Worm (Caenorhabditis elegans) whole organism, late embryonic: ENCODE data around the gene thn-4.

Experiments used
- F13H6.1 ChIP-seq: sonication (generic microtip); optimal IDR thresholded peaks from 2 replicates; lab custom pipeline; 2016; ENCODE audit warnings: missing genetic modification characterization, missing compliant biosample characterization
- nhr-11 ChIP-seq: fragments of 150-350 bp; optimal IDR thresholded peaks from 2 replicates; lab custom pipeline; 2014; ENCODE audit warnings: missing biosample characterization, missing genetic modification characterization
- ref-2 ChIP-seq: sonication (generic microtip); optimal IDR thresholded peaks from 2 replicates; lab custom pipeline; 2016; ENCODE audit warnings: missing genetic modification characterization, missing compliant biosample characterization
- sox-4 ChIP-seq: sonication (generic microtip); optimal IDR thresholded peaks from 2 replicates; lab custom pipeline; 2017; ENCODE audit warnings: mild to moderate bottlenecking, missing genetic modification characterization, inconsistent platforms, missing compliant biosample characterization
- ttx-3 ChIP-seq: sonication (generic microtip); optimal IDR thresholded peaks from 2 replicates; lab custom pipeline; 2016; ENCODE audit warnings: missing genetic modification reagents, missing genetic modification characterization, missing compliant biosample characterization

- no peak for TF ChIP-seq nhr-11
- TF ChIP-seq ttx-3: no peak
- TF ChIP-seq ref-2 (tag; lab: Kevin White, UChicago): no peak
- no peak for TF ChIP-seq F13H6.1 (tag; lab: Kevin White, UChicago)
- TF ChIP-seq sox-4 (tag; lab: Kevin White, UChicago): no peak
Measured at ce11 chrV:16916079-16916478, 44.8 kb upstream of the thn-4 start, which contains the start of gene F09C6.10.
